Fruit fly (Drosophila melanogaster): ENCODE results near the gene CG14174.

DNA sequence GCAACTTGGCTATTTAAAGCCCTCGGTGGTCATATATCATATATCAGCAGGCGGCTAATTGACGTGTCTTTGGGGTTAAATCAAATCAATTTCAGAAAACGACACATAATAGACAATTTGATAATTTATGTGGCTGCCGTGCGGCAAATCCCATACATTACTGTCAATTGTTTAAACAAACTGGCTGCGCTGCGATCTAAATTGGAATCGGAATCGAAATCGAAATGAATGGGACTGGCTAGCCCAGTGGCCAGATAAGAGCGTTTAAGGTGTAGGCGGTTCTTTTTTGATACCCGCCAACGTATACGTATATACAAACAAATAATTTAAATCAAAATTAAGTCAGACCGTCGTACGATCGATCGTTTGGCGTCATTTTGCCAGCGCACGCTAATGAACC is 49.3 kb downstream of the CG14174 start:
- no peak for TF ChIP-seq CG8478 (optimal IDR thresholded peaks at IDR 0.05)
- TF ChIP-seq CTCF (optimal IDR thresholded peaks at IDR 0.05), result no peak
